Fruit fly (Drosophila melanogaster) whole organism, embryonic: ENCODE measurements around the gene CG31223.

Experiments used
- Abd-B ChIP-seq: fragments of 200-800 bp; sonication (Bioruptor generic); optimal IDR thresholded peaks from 2 replicates; lab custom pipeline; 2018; ENCODE audit warnings: missing biosample characterization, mild to moderate bottlenecking, missing genetic modification characterization, moderate library complexity
- Bdp1 ChIP-seq: fragments of 200-800 bp; sonication (Bioruptor generic); optimal IDR thresholded peaks from 3 replicates; lab custom pipeline; 2016; ENCODE audit warnings: missing biosample characterization, missing genetic modification characterization
- CG10147 ChIP-seq: fragments of 200-800 bp; sonication (Bioruptor generic); optimal IDR thresholded peaks from 2 replicates; lab custom pipeline; 2019; ENCODE audit warnings: missing biosample characterization, mild to moderate bottlenecking, missing genetic modification characterization, moderate library complexity
- CG10431 ChIP-seq: fragments of 200-800 bp; sonication (Bioruptor generic); optimal IDR thresholded peaks from 3 replicates; lab custom pipeline; 2018; ENCODE audit warnings: missing biosample characterization, mild to moderate bottlenecking, missing genetic modification characterization
- CG11504 ChIP-seq: fragments of 200-800 bp; sonication (Bioruptor generic); optimal IDR thresholded peaks from 3 replicates; lab custom pipeline; 2019; ENCODE audit warnings: missing biosample characterization, mild to moderate bottlenecking, missing genetic modification characterization, moderate library complexity
- CG13296 ChIP-seq: fragments of 200-800 bp; sonication (Bioruptor generic); optimal IDR thresholded peaks from 3 replicates; lab custom pipeline; 2018; ENCODE audit warnings: missing biosample characterization, mild to moderate bottlenecking, missing genetic modification characterization
- CG14014 ChIP-seq: fragments of 200-800 bp; sonication (Bioruptor generic); IDR thresholded peaks from 2 replicates; pipeline ENCODE4 v1.3.6; 2022; ENCODE audit warnings: missing biosample characterization, missing genetic modification characterization
- CG17802 ChIP-seq: fragments of 200-800 bp; sonication (Bioruptor generic); optimal IDR thresholded peaks from 2 replicates; lab custom pipeline; 2018; ENCODE audit warnings: missing biosample characterization, mild to moderate bottlenecking, missing genetic modification characterization, moderate library complexity
- CG1832 ChIP-seq: fragments of 200-800 bp; sonication (Bioruptor generic); optimal IDR thresholded peaks from 2 replicates; lab custom pipeline; 2017; ENCODE audit warnings: missing biosample characterization, mild to moderate bottlenecking, missing genetic modification characterization, inconsistent platforms
- CG2120 ChIP-seq: fragments of 200-800 bp; sonication (Bioruptor generic); optimal IDR thresholded peaks from 3 replicates; lab custom pipeline; 2016; ENCODE audit warnings: missing biosample characterization, missing genetic modification characterization
- CG30020 ChIP-seq: fragments of 200-800 bp; optimal IDR thresholded peaks from 2 replicates; lab custom pipeline; 2019; ENCODE audit warnings: missing biosample characterization, mild to moderate bottlenecking, missing genetic modification characterization, moderate library complexity
- CG30403 ChIP-seq: fragments of 200-800 bp; sonication (Bioruptor generic); optimal IDR thresholded peaks from 3 replicates; lab custom pipeline; 2016; ENCODE audit warnings: missing biosample characterization, missing genetic modification characterization
- CG32532 ChIP-seq: fragments of 200-800 bp; sonication (Bioruptor generic); IDR thresholded peaks from 2 replicates; pipeline ENCODE4 v1.3.6; 2022; ENCODE audit warnings: missing biosample characterization, missing genetic modification characterization
- CG33213 ChIP-seq: fragments of 200-800 bp; sonication (Bioruptor generic); optimal IDR thresholded peaks from 3 replicates; lab custom pipeline; 2016; ENCODE audit warnings: missing biosample characterization, missing genetic modification characterization
- CG42726 ChIP-seq: fragments of 200-800 bp; sonication (Bioruptor generic); IDR thresholded peaks from 2 replicates; pipeline ENCODE4 v1.3.6; 2022; ENCODE audit warnings: missing biosample characterization, missing genetic modification characterization; ENCODE audit not compliant: partially characterized antibody
- CG4282 ChIP-seq: fragments of 200-800 bp; sonication (Bioruptor generic); optimal IDR thresholded peaks from 2 replicates; lab custom pipeline; 2016; ENCODE audit warnings: missing biosample characterization, missing genetic modification characterization
- CG6689 ChIP-seq: fragments of 200-800 bp; sonication (Bioruptor generic); IDR thresholded peaks from 2 replicates; pipeline ENCODE4 v1.3.6; 2022; ENCODE audit warnings: missing biosample characterization, missing genetic modification characterization
- CG9215 ChIP-seq: fragments of 200-800 bp; sonication (Bioruptor generic); IDR thresholded peaks from 2 replicates; pipeline ENCODE4 v1.3.6; 2022; ENCODE audit warnings: missing biosample characterization, missing genetic modification characterization
- CHES-1-like ChIP-seq: fragments of 200-800 bp; sonication (Bioruptor generic); optimal IDR thresholded peaks from 2 replicates; lab custom pipeline; 2016; ENCODE audit warnings: missing biosample characterization, missing genetic modification characterization
- Dbx ChIP-seq: fragments of 200-800 bp; sonication (Bioruptor generic); IDR thresholded peaks from 3 replicates; pipeline ENCODE4 v1.3.6; 2022; ENCODE audit warnings: missing biosample characterization, missing genetic modification characterization
- Dp ChIP-seq: fragments of 200-800 bp; sonication (Bioruptor generic); optimal IDR thresholded peaks from 2 replicates; lab custom pipeline; 2018; ENCODE audit warnings: missing biosample characterization, mild to moderate bottlenecking, missing genetic modification characterization, moderate library complexity
- Eip74EF ChIP-seq, 2 experiments: fragments of 200-800 bp in 1 of 2; fragments of >200 bp in 1 of 2; sonication (Bioruptor generic) in 1 of 2; optimal IDR thresholded peaks; 2 replicates each; lab custom pipeline; 2017 to 2019; ENCODE audit warnings: missing biosample characterization in 2 of 2, missing genetic modification characterization in 2 of 2, mild to moderate bottlenecking in 1 of 2, moderate library complexity in 1 of 2
- HLHmδ ChIP-seq: fragments of 200-800 bp; sonication (Bioruptor generic); optimal IDR thresholded peaks from 2 replicates; lab custom pipeline; 2018; ENCODE audit warnings: missing biosample characterization, mild to moderate bottlenecking, missing genetic modification characterization, moderate library complexity
- Kr ChIP-seq: fragments of 200-800 bp; sonication (Bioruptor generic); optimal IDR thresholded peaks from 2 replicates; lab custom pipeline; 2017; ENCODE audit warnings: missing biosample characterization, mild to moderate bottlenecking, missing genetic modification characterization
- Lhr ChIP-seq: fragments of 200-800 bp; sonication (Bioruptor generic); optimal IDR thresholded peaks from 3 replicates; lab custom pipeline; 2017; ENCODE audit warnings: mild to moderate bottlenecking, missing biosample characterization, missing genetic modification reagents, missing genetic modification characterization
- NfI ChIP-seq: fragments of 200-800 bp; sonication (Bioruptor generic); optimal IDR thresholded peaks from 3 replicates; lab custom pipeline; 2018; ENCODE audit warnings: missing biosample characterization, mild to moderate bottlenecking, missing genetic modification characterization, moderate library complexity
- Optix ChIP-seq: fragments of 200-800 bp; sonication (Bioruptor generic); IDR thresholded peaks from 3 replicates; pipeline ENCODE4 v1.3.6; 2022; ENCODE audit warnings: missing biosample characterization, missing genetic modification characterization
- Sin3A ChIP-seq: fragments of >200 bp; optimal IDR thresholded peaks from 2 replicates; lab custom pipeline; 2018
- Spps ChIP-seq: fragments of 200-800 bp; sonication (Bioruptor generic); optimal IDR thresholded peaks from 2 replicates; lab custom pipeline; 2018; ENCODE audit warnings: missing biosample characterization, mild to moderate bottlenecking, missing genetic modification characterization
- Trl ChIP-seq, 3 experiments: fragments of >200 bp in 2 of 3; fragments of 200-800 bp in 1 of 3; sonication (Bioruptor generic) in 1 of 3; optimal IDR thresholded peaks; 2 replicates in 1 of 3; 3 replicates in 2 of 3; lab custom pipeline; 2016 to 2017; ENCODE audit warnings: missing biosample characterization in 1 of 3, missing genetic modification characterization in 1 of 3
- abd-A ChIP-seq: fragments of 200-800 bp; sonication (Bioruptor generic); optimal IDR thresholded peaks from 3 replicates; lab custom pipeline; 2019; ENCODE audit warnings: missing biosample characterization, mild to moderate bottlenecking, missing genetic modification characterization, moderate library complexity
- chinmo ChIP-seq: fragments of 200-800 bp; sonication (Bioruptor generic); IDR thresholded peaks from 4 replicates; pipeline ENCODE4 v1.3.6; 2022; ENCODE audit warnings: missing biosample characterization, missing genetic modification characterization; ENCODE audit not compliant: partially characterized antibody
- hkb ChIP-seq, 2 experiments: fragments of 200-800 bp in 1 of 2; fragments of >200 bp in 1 of 2; sonication (Bioruptor generic) in 1 of 2; IDR thresholded peaks in 1 of 2; optimal IDR thresholded peaks in 1 of 2; 2 replicates each; pipeline versions ENCODE4 v1.3.6 to Lab custom; 2017 to 2022; ENCODE audit warnings: missing biosample characterization in 1 of 2, missing genetic modification characterization in 1 of 2
- knrl ChIP-seq: fragments of 200-800 bp; sonication (Bioruptor generic); IDR thresholded peaks from 3 replicates; pipeline ENCODE4 v1.3.6; 2022; ENCODE audit warnings: missing biosample characterization, missing genetic modification characterization; ENCODE audit not compliant: partially characterized antibody
- luna ChIP-seq: fragments of 200-800 bp; sonication (Bioruptor generic); optimal IDR thresholded peaks from 2 replicates; lab custom pipeline; 2016; ENCODE audit warnings: missing biosample characterization, missing genetic modification characterization
- mirr ChIP-seq: fragments of 200-800 bp; sonication (Bioruptor generic); optimal IDR thresholded peaks from 3 replicates; lab custom pipeline; 2018; ENCODE audit warnings: missing biosample characterization, mild to moderate bottlenecking, missing genetic modification characterization
- nau ChIP-seq: fragments of 200-800 bp; sonication (Bioruptor generic); optimal IDR thresholded peaks from 3 replicates; lab custom pipeline; 2017; ENCODE audit warnings: missing biosample characterization, mild to moderate bottlenecking, missing genetic modification characterization, missing genetic modification reagents
- onecut ChIP-seq: fragments of 200-800 bp; sonication (Bioruptor generic); IDR thresholded peaks from 2 replicates; pipeline ENCODE4 v1.3.6; 2022; ENCODE audit warnings: missing biosample characterization, missing genetic modification characterization
- pan ChIP-seq, 4 experiments: fragments of >200 bp in 3 of 4; fragments of 200-800 bp in 1 of 4; sonication (Bioruptor generic) in 1 of 4; optimal IDR thresholded peaks in 3 of 4; IDR thresholded peaks in 1 of 4; 2 replicates each; pipeline versions ENCODE4 v1.3.6 to Lab custom; 2017 to 2022; ENCODE audit warnings: missing biosample characterization in 2 of 4, missing genetic modification characterization in 2 of 4, mixed read lengths in 1 of 4
- pho ChIP-seq: fragments of 200-800 bp; sonication (Bioruptor generic); optimal IDR thresholded peaks from 2 replicates; lab custom pipeline; 2016; ENCODE audit warnings: missing biosample characterization, missing genetic modification characterization
- repo ChIP-seq: fragments of 200-800 bp; sonication (Bioruptor generic); optimal IDR thresholded peaks from 2 replicates; lab custom pipeline; 2016; ENCODE audit warnings: missing biosample characterization, missing genetic modification characterization
- run ChIP-seq: fragments of 200-800 bp; sonication (Bioruptor generic); optimal IDR thresholded peaks from 3 replicates; lab custom pipeline; 2018; ENCODE audit warnings: missing biosample characterization, mild to moderate bottlenecking, missing genetic modification characterization
- slou ChIP-seq: fragments of 200-800 bp; sonication (Bioruptor generic); optimal IDR thresholded peaks from 3 replicates; lab custom pipeline; 2016; ENCODE audit warnings: missing biosample characterization, missing genetic modification characterization
- trem ChIP-seq: fragments of 200-800 bp; optimal IDR thresholded peaks from 3 replicates; lab custom pipeline; 2019; ENCODE audit warnings: missing biosample characterization, mild to moderate bottlenecking, missing genetic modification characterization, moderate library complexity
- ttk ChIP-seq: fragments of 200-800 bp; sonication (Bioruptor generic); IDR thresholded peaks from 2 replicates; pipeline ENCODE4 v2.1.2; 2022; ENCODE audit warnings: missing biosample characterization, missing genetic modification characterization
- wor ChIP-seq: fragments of 200-800 bp; sonication (Bioruptor generic); IDR thresholded peaks from 2 replicates; pipeline ENCODE4 v1.3.6; 2022; ENCODE audit warnings: missing biosample characterization, missing genetic modification characterization
- zen ChIP-seq: fragments of 200-800 bp; sonication (Bioruptor generic); optimal IDR thresholded peaks from 3 replicates; lab custom pipeline; 2018; ENCODE audit warnings: missing biosample characterization, mild to moderate bottlenecking, missing genetic modification characterization, moderate library complexity
- zf30C ChIP-seq: fragments of 200-800 bp; sonication (Bioruptor generic); optimal IDR thresholded peaks from 3 replicates; lab custom pipeline; 2018; ENCODE audit warnings: missing biosample characterization, mild to moderate bottlenecking, missing genetic modification characterization

Gene CG31223

dm6 chr3R:20850395-20851039 is 19.6 kb downstream of the CG31223 start, which contains the start of gene RpS30 (continued):
- TF ChIP-seq CG1832 (GFP tag; lab: Kevin White, UChicago) (no peak), pho (GFP tag; lab: Kevin White, UChicago) (peak; percentile 45), Trl (optimal IDR thresholded peaks at IDR 0.05; lab: Kevin White, UChicago) (no peak), Trl (GFP tag; optimal IDR thresholded peaks at IDR 0.05; lab: Kevin White, UChicago) (peak; percentile 48), Spps (peak; percentile 36), Kr (GFP tag; lab: Kevin White, UChicago) (peak; percentile 86), CG10431 (GFP tag; lab: Kevin White, UChicago) (peak; percentile 34), CG6689 (GFP tag; lab: Robert Waterston, UW) (no peak), hkb (optimal IDR thresholded peaks at IDR 0.05; lab: Kevin White, UChicago) (no peak), hkb (GFP tag; IDR thresholded peaks at IDR 0.05; lab: Robert Waterston, UW) (0 out of 2 replicates have a peak, but pooled peaks have one; percentile 19), Sin3A (lab: Kevin White, UChicago) (peak; percentile 75), HLHmδ (GFP tag; lab: Kevin White, UChicago) (no peak), CG14014 (GFP tag; lab: Robert Waterston, UW) (no peak), CG42726 (GFP tag; lab: Robert Waterston, UW) (peak; percentile 97), ttk (GFP tag; lab: Robert Waterston, UW) (no peak), Dp (peak; percentile 61), CG9215 (GFP tag; lab: Robert Waterston, UW) (no peak), Abd-B (peak; percentile 6), CG2120 (GFP tag; lab: Kevin White, UChicago) (peak; percentile 39), onecut (GFP tag; lab: Robert Waterston, UW) (peak; percentile 69), Eip74EF (GFP tag; optimal IDR thresholded peaks at IDR 0.05; lab: Kevin White, UChicago) (peak in 1 of 2 experiments; percentile 4), mirr (peak; percentile 38), nau (GFP tag; lab: Kevin White, UChicago) (peak; percentile 2), zf30C (GFP tag; lab: Kevin White, UChicago) (no peak), CHES-1-like (GFP tag; lab: Kevin White, UChicago) (peak; percentile 57), Dbx (peak; percentile 74; the same call in 2 of the 3 replicates), CG32532 (GFP tag; lab: Robert Waterston, UW) (peak; percentile 69), CG30020 (tag; lab: Kevin White, UChicago) (peak; percentile 55), Bdp1 (GFP tag; lab: Kevin White, UChicago) (no peak), Optix (GFP tag; lab: Robert Waterston, UW) (no peak), wor (GFP tag; lab: Robert Waterston, UW) (no peak), trem (tag; lab: Kevin White, UChicago) (peak; percentile 87), NfI (peak; percentile 52), CG30403 (GFP tag; lab: Kevin White, UChicago) (peak; percentile 24), CG4282 (GFP tag; lab: Kevin White, UChicago) (peak; percentile 17), CG11504 (tag; lab: Kevin White, UChicago) (peak; percentile 60), run (no peak), knrl (peak; percentile 96), abd-A (no peak), CG33213 (peak; percentile 75), repo (GFP tag; lab: Kevin White, UChicago) (peak; percentile 4), pan (optimal IDR thresholded peaks at IDR 0.05; lab: Kevin White, UChicago) (no peak), pan (GFP tag; optimal IDR thresholded peaks at IDR 0.05 in 1 of 2, IDR thresholded peaks at IDR 0.05 in 1 of 2) (no peak), slou (GFP tag; lab: Kevin White, UChicago) (no peak), luna (GFP tag; lab: Kevin White, UChicago) (no peak), chinmo (GFP tag; lab: Robert Waterston, UW) (peak; percentile 94), CG17802 (tag; lab: Kevin White, UChicago) (no peak), CG13296 (peak; percentile 11), zen (tag; lab: Kevin White, UChicago) (peak; percentile 64), Lhr (GFP tag; lab: Kevin White, UChicago) (peak; percentile 66), CG10147 (peak; percentile 51)
